Worm (Caenorhabditis elegans) whole organism, late embryonic: ENCODE measurements around the gene T05G5.1.

Experiments used
- ceh-14 ChIP-seq: sonication (generic microtip); optimal IDR thresholded peaks from 2 replicates; lab custom pipeline; 2016; ENCODE audit warnings: missing genotype, missing genetic modification characterization, missing compliant biosample characterization
- nhr-11 ChIP-seq: fragments of 150-350 bp; optimal IDR thresholded peaks from 2 replicates; lab custom pipeline; 2014; ENCODE audit warnings: missing biosample characterization, missing genetic modification characterization
- pha-2 ChIP-seq: sonication (generic microtip); optimal IDR thresholded peaks from 2 replicates; lab custom pipeline; 2017; ENCODE audit warnings: mild to moderate bottlenecking, missing genetic modification characterization, missing compliant biosample characterization
- pha-4 ChIP-seq: fragments of 150-350 bp; optimal IDR thresholded peaks from 2 replicates; lab custom pipeline; 2018; ENCODE audit warnings: missing biosample characterization, missing genetic modification reagents, missing genetic modification characterization
- pqm-1 ChIP-seq: sonication (generic microtip); optimal IDR thresholded peaks from 2 replicates; lab custom pipeline; 2016; ENCODE audit warnings: missing genetic modification characterization, missing compliant biosample characterization
- ref-2 ChIP-seq: sonication (generic microtip); optimal IDR thresholded peaks from 2 replicates; lab custom pipeline; 2016; ENCODE audit warnings: missing genetic modification characterization, missing compliant biosample characterization
- rnt-1 ChIP-seq: sonication (generic microtip); optimal IDR thresholded peaks from 2 replicates; lab custom pipeline; 2016; ENCODE audit warnings: missing genetic modification characterization, missing compliant biosample characterization
- unc-55 ChIP-seq: sonication (generic microtip); optimal IDR thresholded peaks from 2 replicates; lab custom pipeline; 2017; ENCODE audit warnings: missing biosample characterization, missing genetic modification reagents, missing genetic modification characterization
- zip-5 ChIP-seq: sonication (generic microtip); optimal IDR thresholded peaks from 2 replicates; lab custom pipeline; 2016; ENCODE audit warnings: missing genetic modification characterization, missing compliant biosample characterization

- no peak for TF ChIP-seq pha-2
- TF ChIP-seq zip-5 (tag; lab: Kevin White, UChicago) = no peak
- no peak for TF ChIP-seq rnt-1 (tag; lab: Kevin White, UChicago)
- no peak for TF ChIP-seq pha-4 (tag; lab: Kevin White, UChicago)
- TF ChIP-seq ref-2 (tag; lab: Kevin White, UChicago) = no peak
- TF ChIP-seq ceh-14 (tag; lab: Kevin White, UChicago) = no peak
- TF ChIP-seq unc-55 (GFP tag; lab: Kevin White, UChicago) = no peak
- no peak for TF ChIP-seq nhr-11 (tag; lab: Kevin White, UChicago)
- TF ChIP-seq pqm-1 (tag; lab: Kevin White, UChicago) = no peak
Measured at ce11 chrIII:9760184-9760583, 17.0 kb upstream of the T05G5.1 start.
